Worm (Caenorhabditis elegans): ENCODE data around the gene try-5.

ce11 chrV:9346804-9347203 is at the start of gene try-5, which contains the start of gene K07B1.7:
- no peak for TF ChIP-seq tab-1 (GFP tag; IDR thresholded peaks at IDR 0.05)
- TF ChIP-seq cog-1 (tag; optimal IDR thresholded peaks at IDR 0.05), result no peak
- TF ChIP-seq flt-1 (GFP tag; IDR thresholded peaks at IDR 0.05), result no peak
- no peak for TF ChIP-seq ref-1 (GFP tag; conservative IDR thresholded peaks at IDR 0.05)
- TF ChIP-seq med-1 (GFP tag; optimal IDR thresholded peaks at IDR 0.05; ENCODE audit: insufficient read depth), result no peak
- peak; percentile 91 for TF ChIP-seq T22C8.4 (GFP tag; IDR thresholded peaks at IDR 0.05)
- TF ChIP-seq klf-2 (GFP tag; conservative IDR thresholded peaks at IDR 0.05), result no peak
